Worm (Caenorhabditis elegans) whole organism, L1 larva: ENCODE data around the gene E02H9.1.

Source experiments
- elt-2 ChIP-seq: sonication (generic microtip); optimal IDR thresholded peaks from 2 replicates; lab custom pipeline; 2016; ENCODE audit warnings: missing genetic modification characterization, mild to moderate bottlenecking, inconsistent platforms, missing compliant biosample characterization, missing genetic modification reagents
- fkh-10 ChIP-seq: sonication (generic microtip); optimal IDR thresholded peaks from 2 replicates; lab custom pipeline; 2017; ENCODE audit warnings: missing biosample characterization, missing genetic modification reagents, missing genetic modification characterization
- fkh-4 ChIP-seq: sonication (generic microtip); optimal IDR thresholded peaks from 2 replicates; lab custom pipeline; 2016; ENCODE audit warnings: missing compliant biosample characterization, missing genetic modification characterization, borderline replicate concordance
- nhr-12 ChIP-seq: sonication (generic microtip); optimal IDR thresholded peaks from 2 replicates; lab custom pipeline; 2017; ENCODE audit warnings: missing biosample characterization, missing genetic modification characterization
- nhr-90 ChIP-seq: sonication (generic microtip); optimal IDR thresholded peaks from 2 replicates; lab custom pipeline; 2016; ENCODE audit warnings: mild to moderate bottlenecking, missing genetic modification characterization, missing compliant biosample characterization; ENCODE audit not compliant: poor library complexity
- snpc-4 ChIP-seq: fragments of 150-350 bp; optimal IDR thresholded peaks from 2 replicates; lab custom pipeline; 2014; ENCODE audit warnings: missing biosample characterization, missing genetic modification characterization
- sox-4 ChIP-seq: sonication (generic microtip); optimal IDR thresholded peaks from 2 replicates; lab custom pipeline; 2016; ENCODE audit warnings: missing genetic modification characterization, missing compliant biosample characterization
- zip-4 ChIP-seq: fragments of 200-800 bp; sonication (Bioruptor generic); optimal IDR thresholded peaks from 2 replicates; lab custom pipeline; 2018; ENCODE audit warnings: mild to moderate bottlenecking, missing genetic modification characterization, moderate library complexity, missing compliant biosample characterization

DNA sequence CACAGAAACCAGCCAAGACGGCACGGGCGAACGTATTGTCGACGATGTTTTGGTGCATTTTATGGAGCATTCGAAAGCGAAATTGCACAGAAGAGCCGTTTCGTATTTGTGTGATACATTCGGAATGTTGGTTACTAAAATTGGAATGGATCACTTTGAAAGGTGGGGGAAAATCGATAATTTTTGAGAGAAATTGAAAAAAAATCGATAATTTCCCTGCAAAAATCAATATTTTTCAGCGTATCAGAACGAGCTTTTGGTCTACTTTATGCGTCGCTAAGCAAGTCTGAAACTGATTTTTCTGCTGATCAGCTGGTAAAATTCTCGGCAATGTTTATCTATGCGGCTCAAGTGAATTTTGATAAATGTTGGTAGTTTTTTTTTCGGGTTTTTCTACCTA lies 14.5 kb downstream of the E02H9.1 start:
- TF ChIP-seq fkh-4 (tag; lab: Kevin White, UChicago) (no peak), sox-4 (tag; lab: Kevin White, UChicago) (no peak), fkh-10 (GFP tag; lab: Kevin White, UChicago) (no peak), snpc-4 (tag; lab: Kevin White, UChicago) (no peak), elt-2 (tag; lab: Kevin White, UChicago) (no peak), zip-4 (no peak), nhr-90 (tag; lab: Kevin White, UChicago) (no peak), nhr-12 (no peak)
